Fruit fly (Drosophila melanogaster) whole organism, embryonic: ENCODE data around the gene Abl.

Experiments
- ATbp ChIP-seq: fragments of 200-800 bp; sonication (Bioruptor generic); optimal IDR thresholded peaks from 2 replicates; lab custom pipeline; 2017; ENCODE audit warnings: missing biosample characterization, mild to moderate bottlenecking, missing genetic modification characterization, missing genetic modification reagents
- Awh ChIP-seq: fragments of 200-800 bp; sonication (Bioruptor generic); IDR thresholded peaks from 2 replicates; pipeline ENCODE4, ENCODE4 v1.3.6; 2022; ENCODE audit warnings: missing biosample characterization, missing genetic modification characterization
- Bdp1 ChIP-seq: fragments of 200-800 bp; sonication (Bioruptor generic); optimal IDR thresholded peaks from 3 replicates; lab custom pipeline; 2016; ENCODE audit warnings: missing biosample characterization, missing genetic modification characterization
- CG10209 ChIP-seq: fragments of 200-800 bp; sonication (Bioruptor generic); optimal IDR thresholded peaks from 3 replicates; lab custom pipeline; 2017; ENCODE audit warnings: missing biosample characterization, mild to moderate bottlenecking, missing genetic modification characterization, missing genetic modification reagents
- CG1024 ChIP-seq: fragments of 200-800 bp; sonication (Bioruptor generic); IDR thresholded peaks from 2 replicates; pipeline ENCODE4 v1.3.6; 2022; ENCODE audit warnings: missing biosample characterization, missing genetic modification characterization
- CG11696 ChIP-seq: fragments of 200-800 bp; sonication (Bioruptor generic); IDR thresholded peaks from 2 replicates; pipeline ENCODE4 v1.3.6; 2022; ENCODE audit warnings: missing biosample characterization, missing genetic modification characterization
- CG11723 ChIP-seq: fragments of 200-800 bp; sonication (Bioruptor generic); optimal IDR thresholded peaks from 2 replicates; lab custom pipeline; 2017; ENCODE audit warnings: missing biosample characterization, mild to moderate bottlenecking, missing genetic modification characterization
- CG12659 ChIP-seq: fragments of 200-800 bp; sonication (Bioruptor generic); optimal IDR thresholded peaks from 3 replicates; lab custom pipeline; 2017; ENCODE audit warnings: mild to moderate bottlenecking, missing biosample characterization, missing genetic modification reagents, missing genetic modification characterization
- CG13287 ChIP-seq: fragments of 200-800 bp; sonication (Bioruptor generic); IDR thresholded peaks from 2 replicates; pipeline ENCODE4 v1.3.6; 2022; ENCODE audit warnings: missing biosample characterization, missing genetic modification characterization; ENCODE audit not compliant: partially characterized antibody
- CG14014 ChIP-seq: fragments of 200-800 bp; sonication (Bioruptor generic); IDR thresholded peaks from 2 replicates; pipeline ENCODE4 v1.3.6; 2022; ENCODE audit warnings: missing biosample characterization, missing genetic modification characterization
- CG14050 ChIP-seq: fragments of 200-800 bp; sonication (Bioruptor generic); IDR thresholded peaks from 3 replicates; pipeline ENCODE4 v1.3.6; 2022; ENCODE audit warnings: missing biosample characterization, missing genetic modification characterization
- CG15696 ChIP-seq: fragments of 200-800 bp; sonication (Bioruptor generic); optimal IDR thresholded peaks from 2 replicates; lab custom pipeline; 2019; ENCODE audit warnings: missing biosample characterization, mild to moderate bottlenecking, missing genetic modification characterization, moderate library complexity
- CG17186 ChIP-seq: fragments of 200-800 bp; sonication (Bioruptor generic); optimal IDR thresholded peaks from 3 replicates; lab custom pipeline; 2017; ENCODE audit warnings: missing biosample characterization, missing genetic modification reagents, missing genetic modification characterization
- CG18599 ChIP-seq: fragments of 200-800 bp; sonication (Bioruptor generic); optimal IDR thresholded peaks from 3 replicates; lab custom pipeline; 2017; ENCODE audit warnings: missing biosample characterization, missing genetic modification characterization, mild to moderate bottlenecking, moderate library complexity, missing genetic modification reagents
- CG2202 ChIP-seq: fragments of 200-800 bp; sonication (Bioruptor generic); optimal IDR thresholded peaks from 2 replicates; lab custom pipeline; 2018; ENCODE audit warnings: missing biosample characterization, mild to moderate bottlenecking, missing genetic modification characterization
- CG32772 ChIP-seq: fragments of 200-800 bp; sonication (Bioruptor generic); IDR thresholded peaks from 2 replicates; pipeline ENCODE4 v1.3.6; 2022; ENCODE audit warnings: missing biosample characterization, missing genetic modification characterization
- CG4617 ChIP-seq: fragments of 200-800 bp; sonication (Bioruptor generic); optimal IDR thresholded peaks from 3 replicates; lab custom pipeline; 2016; ENCODE audit warnings: missing biosample characterization, missing genetic modification characterization, borderline replicate concordance
- CG7987 ChIP-seq: fragments of 200-800 bp; sonication (Bioruptor generic); optimal IDR thresholded peaks from 2 replicates; lab custom pipeline; 2018; ENCODE audit warnings: missing biosample characterization, mild to moderate bottlenecking, missing genetic modification characterization, moderate library complexity
- CG9437 ChIP-seq: fragments of 200-800 bp; sonication (Bioruptor generic); optimal IDR thresholded peaks from 2 replicates; lab custom pipeline; 2018; ENCODE audit warnings: missing biosample characterization, mild to moderate bottlenecking, missing genetic modification characterization
- Dip2 ChIP-seq: fragments of 200-800 bp; sonication (Bioruptor generic); IDR thresholded peaks from 2 replicates; pipeline ENCODE4 v1.3.6; 2022; ENCODE audit warnings: missing biosample characterization, missing genetic modification characterization
- E2f2 ChIP-seq: fragments of 200-800 bp; sonication (Bioruptor generic); IDR thresholded peaks from 2 replicates; pipeline ENCODE4 v1.3.6; 2022; ENCODE audit warnings: missing biosample characterization, missing genetic modification characterization
- Elba2 ChIP-seq: fragments of 200-800 bp; sonication (Bioruptor generic); optimal IDR thresholded peaks from 3 replicates; lab custom pipeline; 2016; ENCODE audit warnings: missing biosample characterization, missing genetic modification characterization
- H15 ChIP-seq: fragments of 200-800 bp; sonication (Bioruptor generic); IDR thresholded peaks from 3 replicates; pipeline ENCODE4 v1.3.6; 2022; ENCODE audit warnings: missing biosample characterization, missing genetic modification characterization
- HHEX ChIP-seq: fragments of 200-800 bp; sonication (Bioruptor generic); optimal IDR thresholded peaks from 3 replicates; lab custom pipeline; 2017; ENCODE audit warnings: missing biosample characterization, mild to moderate bottlenecking, missing genetic modification characterization, missing genetic modification reagents
- Lpt ChIP-seq: fragments of >200 bp; optimal IDR thresholded peaks from 2 replicates; lab custom pipeline; 2018; ENCODE audit warnings: missing biosample characterization, missing genetic modification characterization
- MBD-R2 ChIP-seq: fragments of 200-800 bp; sonication (Bioruptor generic); IDR thresholded peaks from 2 replicates; pipeline ENCODE4 v1.3.6; 2022; ENCODE audit warnings: missing biosample characterization, missing genetic modification characterization
- Mrtf ChIP-seq: fragments of 200-800 bp; sonication (Bioruptor generic); IDR thresholded peaks from 3 replicates; pipeline ENCODE4 v1.3.6; 2022; ENCODE audit warnings: missing biosample characterization, missing genetic modification characterization
- Poxn ChIP-seq: fragments of 200-800 bp; sonication (Bioruptor generic); IDR thresholded peaks from 2 replicates; pipeline ENCODE4 v1.3.6; 2022; ENCODE audit warnings: missing biosample characterization, missing genetic modification characterization
- Rfx ChIP-seq: fragments of 200-800 bp; sonication (Bioruptor generic); IDR thresholded peaks from 2 replicates; pipeline ENCODE4 v1.3.6; 2022; ENCODE audit warnings: missing biosample characterization, missing genetic modification characterization
- Rx ChIP-seq: fragments of 200-800 bp; sonication (Bioruptor generic); IDR thresholded peaks from 2 replicates; pipeline ENCODE4 v1.3.6; 2022; ENCODE audit warnings: missing biosample characterization, missing genetic modification characterization
- Six4 ChIP-seq: fragments of 200-800 bp; sonication (Bioruptor generic); optimal IDR thresholded peaks from 2 replicates; lab custom pipeline; 2016; ENCODE audit warnings: missing biosample characterization, missing genetic modification characterization
- Sox100B ChIP-seq: fragments of 200-800 bp; sonication (Bioruptor generic); optimal IDR thresholded peaks from 3 replicates; lab custom pipeline; 2018; ENCODE audit warnings: missing biosample characterization, mild to moderate bottlenecking, missing genetic modification characterization
- Sry-δ ChIP-seq: fragments of 200-800 bp; sonication (Bioruptor generic); optimal IDR thresholded peaks from 2 replicates; lab custom pipeline; 2016; ENCODE audit warnings: missing biosample characterization, missing genetic modification characterization
- ab ChIP-seq: fragments of 200-800 bp; sonication (Bioruptor generic); optimal IDR thresholded peaks from 2 replicates; lab custom pipeline; 2016; ENCODE audit warnings: missing biosample characterization, missing genetic modification characterization
- chm ChIP-seq: fragments of 200-800 bp; sonication (Bioruptor generic); IDR thresholded peaks from 2 replicates; pipeline ENCODE4 v1.3.6; 2022; ENCODE audit warnings: missing biosample characterization, missing genetic modification characterization
- crol ChIP-seq: fragments of 200-800 bp; sonication (Bioruptor generic); IDR thresholded peaks from 2 replicates; pipeline ENCODE4 v1.3.6; 2022; ENCODE audit warnings: missing biosample characterization, missing genetic modification characterization
- dmrt99B ChIP-seq: fragments of 200-800 bp; sonication (Bioruptor generic); optimal IDR thresholded peaks from 2 replicates; lab custom pipeline; 2018; ENCODE audit warnings: missing biosample characterization, mild to moderate bottlenecking, missing genetic modification characterization, moderate library complexity
- fd102C ChIP-seq: fragments of 200-800 bp; sonication (Bioruptor generic); optimal IDR thresholded peaks from 2 replicates; lab custom pipeline; 2018; ENCODE audit warnings: missing biosample characterization, mild to moderate bottlenecking, missing genetic modification characterization, moderate library complexity
- gro ChIP-seq: fragments of 200-800 bp; sonication (Bioruptor generic); optimal IDR thresholded peaks from 2 replicates; lab custom pipeline; 2016; ENCODE audit warnings: missing biosample characterization, missing genetic modification characterization
- gt ChIP-seq: fragments of 200-800 bp; sonication (Bioruptor generic); IDR thresholded peaks from 2 replicates; pipeline ENCODE4 v1.3.6; 2022; ENCODE audit warnings: missing biosample characterization, missing genetic modification characterization
- lov ChIP-seq, 2 experiments: fragments of 200-800 bp in 1 of 2; fragments of >200 bp in 1 of 2; sonication (Bioruptor generic) in 1 of 2; IDR thresholded peaks in 1 of 2; optimal IDR thresholded peaks in 1 of 2; 2 replicates in 1 of 2; 3 replicates in 1 of 2; pipeline versions ENCODE4 v1.3.6 to Lab custom; 2017 to 2022; ENCODE audit warnings: missing biosample characterization in 1 of 2, missing genetic modification characterization in 1 of 2
- nmo ChIP-seq: fragments of 200-800 bp; sonication (Bioruptor generic); optimal IDR thresholded peaks from 2 replicates; lab custom pipeline; 2018; ENCODE audit warnings: missing biosample characterization, mild to moderate bottlenecking, missing genetic modification characterization, moderate library complexity
- org-1 ChIP-seq: fragments of 200-800 bp; sonication (Bioruptor generic); optimal IDR thresholded peaks from 2 replicates; lab custom pipeline; 2017; ENCODE audit warnings: missing biosample characterization, missing genetic modification characterization
- otp ChIP-seq: fragments of 200-800 bp; sonication (Bioruptor generic); IDR thresholded peaks from 3 replicates; pipeline ENCODE4, ENCODE4 v1.3.6; 2022; ENCODE audit warnings: missing biosample characterization, missing genetic modification characterization
- pb ChIP-seq: fragments of 200-800 bp; sonication (Bioruptor generic); optimal IDR thresholded peaks from 3 replicates; lab custom pipeline; 2016; ENCODE audit warnings: missing biosample characterization, missing genetic modification characterization
- ro ChIP-seq: fragments of 200-800 bp; sonication (Bioruptor generic); IDR thresholded peaks from 2 replicates; pipeline ENCODE4 v1.3.6; 2022; ENCODE audit warnings: missing biosample characterization, missing genetic modification characterization
- scrt ChIP-seq: fragments of 200-800 bp; sonication (Bioruptor generic); optimal IDR thresholded peaks from 2 replicates; lab custom pipeline; 2018; ENCODE audit warnings: missing biosample characterization, mild to moderate bottlenecking, missing genetic modification characterization, moderate library complexity
- seq ChIP-seq: fragments of 200-800 bp; sonication (Bioruptor generic); IDR thresholded peaks from 2 replicates; pipeline ENCODE4 v1.3.6; 2022; ENCODE audit warnings: missing biosample characterization, missing genetic modification characterization
- tgo ChIP-seq: fragments of 200-800 bp; sonication (Bioruptor generic); IDR thresholded peaks from 3 replicates; pipeline ENCODE4 v1.3.6; 2022; ENCODE audit warnings: missing biosample characterization, missing genetic modification characterization
- twi ChIP-seq: fragments of 200-800 bp; optimal IDR thresholded peaks from 2 replicates; lab custom pipeline; 2019; ENCODE audit warnings: missing biosample characterization, mild to moderate bottlenecking, missing genetic modification characterization, moderate library complexity
- zen ChIP-seq: fragments of 200-800 bp; sonication (Bioruptor generic); optimal IDR thresholded peaks from 3 replicates; lab custom pipeline; 2018; ENCODE audit warnings: missing biosample characterization, mild to moderate bottlenecking, missing genetic modification characterization, moderate library complexity

The Abl gene

DNA sequence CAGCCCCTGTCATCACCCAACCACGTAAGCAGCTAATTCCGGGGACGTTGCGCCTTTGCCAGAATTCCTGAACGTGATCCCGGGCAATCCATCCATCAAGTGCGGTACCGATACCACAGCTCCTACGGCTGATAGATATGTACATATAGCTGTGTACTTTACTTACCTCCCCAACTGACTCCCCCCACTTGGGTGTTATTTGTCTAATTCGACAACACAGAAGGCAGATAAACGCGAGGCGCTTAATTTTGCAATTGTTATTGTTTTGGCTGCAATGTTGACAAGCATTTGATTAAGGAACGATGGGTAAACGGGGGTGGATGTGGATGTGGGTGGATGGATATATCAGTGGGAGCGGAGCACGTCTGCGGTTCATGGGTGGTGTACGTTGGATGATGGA, 22.5 kb upstream of the Abl start (continued):
- TF ChIP-seq CG1024 (GFP tag; lab: Robert Waterston, UW) (no peak), Rfx (peak; percentile 20; the same call in 1 of the 2 replicates), Lpt (GFP tag; lab: Kevin White, UChicago) (no peak), crol (GFP tag; lab: Robert Waterston, UW) (peak; percentile 48; the same call in 1 of the 2 replicates), ATbp (GFP tag; lab: Kevin White, UChicago) (peak; percentile 52), CG14050 (GFP tag; lab: Robert Waterston, UW) (no peak), Elba2 (GFP tag; lab: Kevin White, UChicago) (no peak), ro (no peak), CG11696 (GFP tag; lab: Robert Waterston, UW) (no peak), Dip2 (GFP tag; lab: Robert Waterston, UW) (no peak), Poxn (no peak), CG32772 (GFP tag; lab: Robert Waterston, UW) (no peak), Sry-δ (GFP tag; lab: Kevin White, UChicago) (no peak), CG10209 (GFP tag; lab: Kevin White, UChicago) (peak; percentile 21), nmo (GFP tag; lab: Kevin White, UChicago) (no peak), twi (no peak), CG14014 (GFP tag; lab: Robert Waterston, UW) (peak; percentile 23; the same call in 1 of the 2 replicates), otp (GFP tag; lab: Robert Waterston, UW) (0 out of 3 replicates have a peak, but pooled peaks have one; percentile 35), Mrtf (GFP tag; lab: Robert Waterston, UW) (0 out of 3 replicates have a peak, but pooled peaks have one; percentile 13), seq (no peak), MBD-R2 (no peak), CG2202 (tag; lab: Kevin White, UChicago) (no peak), fd102C (no peak), Sox100B (GFP tag; lab: Kevin White, UChicago) (no peak), CG18599 (GFP tag; lab: Kevin White, UChicago) (peak; percentile 52), tgo (GFP tag; lab: Robert Waterston, UW) (no peak), CG17186 (no peak), zen (tag; lab: Kevin White, UChicago) (no peak), lov (optimal IDR thresholded peaks at IDR 0.05; lab: Kevin White, UChicago) (no peak), lov (GFP tag; IDR thresholded peaks at IDR 0.05; lab: Robert Waterston, UW) (no peak), org-1 (GFP tag; lab: Kevin White, UChicago) (no peak), CG7987 (GFP tag; lab: Kevin White, UChicago) (peak; percentile 35), H15 (no peak), scrt (GFP tag; lab: Kevin White, UChicago) (no peak), HHEX (GFP tag; lab: Kevin White, UChicago) (peak; percentile 34), CG11723 (GFP tag; lab: Kevin White, UChicago) (no peak), CG13287 (GFP tag; lab: Robert Waterston, UW) (no peak), CG4617 (GFP tag; lab: Kevin White, UChicago) (no peak), CG9437 (GFP tag; lab: Kevin White, UChicago) (no peak), Rx (GFP tag; lab: Robert Waterston, UW) (no peak), Bdp1 (GFP tag; lab: Kevin White, UChicago) (no peak), chm (GFP tag; lab: Robert Waterston, UW) (0 out of 2 replicates have a peak, but pooled peaks have one; percentile 54), E2f2 (GFP tag; lab: Robert Waterston, UW) (no peak), pb (GFP tag; lab: Kevin White, UChicago) (no peak), Awh (GFP tag; lab: Robert Waterston, UW) (no peak), dmrt99B (tag; lab: Kevin White, UChicago) (no peak), CG12659 (GFP tag; lab: Kevin White, UChicago) (peak; percentile 25), ab (no peak), gt (GFP tag; lab: Robert Waterston, UW) (no peak), Six4 (GFP tag; lab: Kevin White, UChicago) (no peak), CG15696 (tag; lab: Kevin White, UChicago) (no peak), gro (no peak)
